Worm (Caenorhabditis elegans): Measurements from ENCODE around the gene F54B3.1.

- no peak for TF ChIP-seq tab-1 (GFP tag; IDR thresholded peaks at IDR 0.05)
- TF ChIP-seq T22C8.4 (GFP tag; IDR thresholded peaks at IDR 0.05) = no peak
- no peak for TF ChIP-seq flt-1 (GFP tag; IDR thresholded peaks at IDR 0.05)
- TF ChIP-seq ztf-29 (GFP tag; IDR thresholded peaks at IDR 0.05) = no peak
- TF ChIP-seq ref-1 (GFP tag; conservative IDR thresholded peaks at IDR 0.05) = no peak
- TF ChIP-seq med-1 (GFP tag; optimal IDR thresholded peaks at IDR 0.05; ENCODE audit: insufficient read depth) = no peak
Measured at ce11 chrII:10230972-10231371, 20.1 kb upstream of the F54B3.1 start, which contains the start of gene T01E8.8.
